Worm (Caenorhabditis elegans) whole organism, L4/young adult: ENCODE measurements around the gene Y50E8A.2.
"Not testable (repeated sequence)": the region's sequence is repeated elsewhere in the genome, so short reads cannot be mapped to it uniquely, and the experiment has no call there.

Experiments
- W03F9.2 ChIP-seq: fragments of 150-350 bp; optimal IDR thresholded peaks from 2 replicates; lab custom pipeline; 2014; ENCODE audit warnings: missing biosample characterization, missing genetic modification characterization
- dao-5 ChIP-seq: sonication (generic microtip); optimal IDR thresholded peaks from 2 replicates; lab custom pipeline; 2016; ENCODE audit warnings: missing genotype, missing genetic modification characterization, moderate library complexity, missing compliant biosample characterization
- him-1 ChIP-seq: sonication (generic microtip); optimal IDR thresholded peaks from 2 replicates; lab custom pipeline; 2016; ENCODE audit warnings: missing genotype, missing genetic modification reagents, missing genetic modification characterization, missing compliant biosample characterization

Gene Y50E8A.2

DNA sequence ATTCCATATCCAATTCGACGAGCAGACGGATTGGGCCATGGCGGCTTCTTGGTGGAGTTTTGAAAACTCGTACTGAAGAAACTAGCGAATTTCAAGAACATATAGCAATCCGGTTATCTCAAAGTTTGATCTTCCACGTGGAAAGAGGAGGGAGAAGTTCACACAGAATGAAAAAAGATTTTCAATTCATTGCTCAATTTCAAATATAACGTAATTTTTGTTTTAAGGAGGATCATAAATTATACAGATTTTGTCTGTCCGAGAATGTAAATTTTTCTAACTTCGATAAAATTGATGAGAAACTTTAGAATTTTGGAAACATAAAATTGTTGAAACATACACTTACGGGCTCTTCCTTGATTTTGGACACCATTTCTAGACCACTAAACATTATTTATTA, at the start of gene Y50E8A.2:
Y50E8A.2 (minus strand) TSS at position 101 of the 400 bp plus-strand sequence.
- TF ChIP-seq dao-5 (tag; lab: Kevin White, UChicago) (no peak), W03F9.2 (tag; lab: Kevin White, UChicago) (no peak), him-1 (tag; lab: Kevin White, UChicago) (no peak)

DNA sequence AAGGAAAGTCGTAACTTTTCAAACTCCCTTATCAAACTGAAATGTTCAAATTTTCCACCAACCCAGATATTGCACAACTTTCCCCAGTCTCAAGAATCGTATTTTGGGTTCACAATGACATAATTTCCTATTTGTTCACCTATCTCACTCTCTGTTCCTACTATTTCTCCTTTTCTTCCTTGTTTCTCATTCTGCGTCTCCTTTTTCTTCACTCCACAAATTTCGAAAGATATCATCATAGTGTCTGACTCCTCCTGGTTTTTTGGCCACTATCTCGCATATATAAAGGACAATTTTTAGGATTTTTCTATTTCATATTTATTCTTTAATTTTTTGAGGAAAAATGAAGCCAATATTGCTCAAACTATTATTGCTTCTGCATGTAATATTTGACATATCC, 44.4 kb upstream of the Y50E8A.2 start, which contains the start of gene haf-7:
haf-7 (plus strand) TSS at position 211 of the 400 bp plus-strand sequence.
- TF ChIP-seq dao-5 (tag; lab: Kevin White, UChicago) (no peak), W03F9.2 (tag; lab: Kevin White, UChicago) (no peak), him-1 (tag; lab: Kevin White, UChicago) (no peak)

ce11 chrV:14763582-14763981, 34.9 kb upstream of the Y50E8A.2 start:
- TF ChIP-seq him-1 (tag; lab: Kevin White, UChicago) (no peak), dao-5 (tag; lab: Kevin White, UChicago) (no peak), W03F9.2 (tag; lab: Kevin White, UChicago) (no peak)

DNA sequence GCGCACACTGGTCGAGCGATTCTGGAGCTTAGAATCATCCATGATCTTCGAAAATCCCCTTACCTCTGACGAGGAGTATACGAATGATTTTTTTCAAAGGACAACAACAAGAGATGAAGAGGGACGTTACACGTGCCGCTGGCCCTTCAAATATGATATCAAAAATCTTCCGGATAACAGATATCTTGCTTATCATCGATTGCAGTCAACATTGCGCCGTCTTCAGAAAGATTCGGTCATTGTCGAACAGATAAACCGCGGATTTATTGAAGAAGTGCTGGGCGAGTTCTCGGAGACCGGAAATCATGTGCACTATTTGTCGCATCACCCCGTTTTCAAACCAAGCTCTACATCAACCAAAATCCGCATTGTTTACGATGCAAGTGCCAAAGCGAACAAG, 33.9 kb upstream of the Y50E8A.2 start:
- TF ChIP-seq him-1 (tag; lab: Kevin White, UChicago) (no peak), dao-5 (tag; lab: Kevin White, UChicago) (no peak), W03F9.2 (tag; lab: Kevin White, UChicago) (no peak)

- not testable (repeated sequence) for TF ChIP-seq W03F9.2, him-1, dao-5 (tag; lab: Kevin White, UChicago)
These were observed 21.7 kb upstream of the Y50E8A.2 start, which contains the start of gene nspa-10 for ce11 chrV:14750357-14750756. Gene nspa-10 (minus strand): TSS chrV:14750457.

DNA sequence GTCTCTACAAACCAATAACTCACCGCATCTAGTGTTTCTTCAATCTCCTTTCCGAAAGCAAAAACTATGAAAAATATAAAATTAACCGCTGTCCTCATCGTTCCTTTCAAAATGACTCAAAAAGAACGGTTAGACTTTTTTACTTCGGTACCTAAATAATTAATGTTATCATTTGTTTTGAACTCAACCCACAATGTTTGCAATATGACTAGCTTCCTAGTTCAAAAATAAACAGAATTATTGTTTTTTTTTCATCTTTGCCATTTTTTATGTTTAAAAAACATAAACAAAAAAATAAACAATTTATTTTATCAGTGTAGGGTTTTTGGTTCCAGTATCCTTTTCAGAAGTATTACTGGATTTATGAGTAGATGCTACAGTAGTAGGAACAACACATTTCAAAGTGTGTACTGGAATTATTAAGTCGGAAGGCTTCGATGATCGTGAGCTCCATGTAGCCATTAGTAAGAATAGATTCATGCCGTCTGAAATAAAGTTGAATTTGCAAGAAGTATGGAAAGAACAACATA, 20.0 kb upstream of the Y50E8A.2 start, which contains the start of the genes lipl-8 and Y50E8A.22:
lipl-8 (minus strand) TSS at position 101 of the 530 bp plus-strand sequence.
Y50E8A.22 (minus strand) TSS at position 480 of the 530 bp plus-strand sequence.
- TF ChIP-seq him-1 (tag; lab: Kevin White, UChicago) (no peak), W03F9.2 (tag; lab: Kevin White, UChicago) (no peak), dao-5 (tag; lab: Kevin White, UChicago) (no peak)

DNA sequence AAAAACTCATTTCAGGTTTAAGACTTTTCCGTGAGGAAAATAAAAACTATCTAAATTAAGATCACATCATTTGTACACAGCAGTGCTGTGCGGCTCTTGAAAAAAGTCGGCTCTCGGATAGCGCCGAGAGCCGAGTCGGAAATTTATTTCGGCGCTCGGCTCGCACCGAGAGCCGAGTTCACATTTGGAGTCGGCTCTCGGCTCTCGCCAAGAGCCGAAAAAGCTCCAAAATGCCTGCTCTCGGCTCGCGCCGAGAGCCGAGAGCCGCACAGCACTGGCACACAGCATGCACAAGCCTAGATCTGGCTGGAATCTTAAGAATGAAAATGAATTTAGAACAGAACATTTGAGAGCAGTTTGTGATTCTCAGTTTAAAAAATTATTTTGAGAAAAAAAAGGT, 18.3 kb upstream of the Y50E8A.2 start:
- TF ChIP-seq dao-5 (tag; lab: Kevin White, UChicago) (no peak), W03F9.2 (tag; lab: Kevin White, UChicago) (no peak), him-1 (tag; lab: Kevin White, UChicago) (no peak)

DNA sequence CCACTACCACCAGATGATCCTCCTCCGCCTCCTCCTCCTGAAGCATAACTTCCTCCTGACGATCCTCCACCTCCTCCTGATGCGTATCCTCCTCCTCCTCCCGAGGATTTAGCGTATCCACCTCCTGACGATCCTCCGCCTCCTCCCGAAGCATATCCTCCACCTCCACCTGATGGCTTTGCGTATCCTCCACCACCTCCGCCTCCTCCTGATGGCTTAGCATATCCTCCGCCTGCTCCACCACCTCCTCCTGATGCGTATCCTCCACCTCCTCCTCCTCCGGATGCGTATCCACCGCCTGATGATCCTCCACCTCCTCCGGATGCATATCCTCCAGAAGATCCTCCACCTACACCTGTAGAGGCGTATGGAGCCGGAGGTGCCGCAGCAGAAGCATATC, 16.2 kb upstream of the Y50E8A.2 start:
- TF ChIP-seq dao-5 (tag; lab: Kevin White, UChicago) (no peak), him-1 (tag; lab: Kevin White, UChicago) (no peak), W03F9.2 (tag; lab: Kevin White, UChicago) (no peak)

ce11 chrV:14741233-14741632, 12.6 kb upstream of the Y50E8A.2 start, which contains the start of gene Y50E8A.6:
Gene Y50E8A.6 (minus strand): TSS chrV:14741333.
- TF ChIP-seq W03F9.2 (tag; lab: Kevin White, UChicago) = no peak
- TF ChIP-seq him-1 (tag; lab: Kevin White, UChicago) = no peak
- TF ChIP-seq dao-5 (tag; lab: Kevin White, UChicago) = no peak

- no peak for TF ChIP-seq dao-5 (tag; lab: Kevin White, UChicago)
- no peak for TF ChIP-seq him-1 (tag; lab: Kevin White, UChicago)
- no peak for TF ChIP-seq W03F9.2 (tag; lab: Kevin White, UChicago)
These were observed 8.2 kb upstream of the Y50E8A.2 start, which contains the start of gene Y50E8A.5 for ce11 chrV:14736851-14737250. Gene Y50E8A.5 (minus strand): TSS chrV:14736951.

DNA sequence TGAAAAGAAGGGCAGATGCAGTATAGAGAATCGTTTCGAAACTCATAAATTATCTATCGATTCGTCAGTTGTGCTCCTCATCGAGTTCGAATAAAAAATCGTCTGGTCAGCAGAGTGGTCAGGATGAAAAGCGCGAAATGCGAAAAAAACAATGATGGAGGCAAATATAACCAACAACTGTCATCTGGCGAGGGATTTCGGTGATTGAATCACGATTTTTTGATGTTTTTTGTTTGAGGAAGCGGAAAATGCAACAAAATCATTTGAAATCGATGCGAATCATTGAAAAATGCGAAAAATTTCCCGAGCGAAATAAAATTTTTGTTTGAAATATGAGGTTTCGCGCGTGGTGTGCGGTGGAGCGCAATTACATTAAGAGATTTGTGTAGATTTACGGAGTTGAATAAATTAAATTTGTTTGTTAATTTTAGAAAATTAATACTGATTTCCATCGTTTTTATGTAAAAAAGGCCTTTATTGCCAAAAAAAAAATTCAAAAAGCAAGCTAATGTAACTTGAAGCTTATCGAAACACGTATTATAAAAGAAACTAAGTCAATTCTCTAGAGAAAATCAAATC, 5.6 kb upstream of the Y50E8A.2 start, which contains the start of gene unc-61:
unc-61 (minus strand) TSS at position 51 of the 579 bp plus-strand sequence.
- TF ChIP-seq him-1 (tag; lab: Kevin White, UChicago) (no peak), dao-5 (tag; lab: Kevin White, UChicago) (no peak), W03F9.2 (tag; lab: Kevin White, UChicago) (no peak)

DNA sequence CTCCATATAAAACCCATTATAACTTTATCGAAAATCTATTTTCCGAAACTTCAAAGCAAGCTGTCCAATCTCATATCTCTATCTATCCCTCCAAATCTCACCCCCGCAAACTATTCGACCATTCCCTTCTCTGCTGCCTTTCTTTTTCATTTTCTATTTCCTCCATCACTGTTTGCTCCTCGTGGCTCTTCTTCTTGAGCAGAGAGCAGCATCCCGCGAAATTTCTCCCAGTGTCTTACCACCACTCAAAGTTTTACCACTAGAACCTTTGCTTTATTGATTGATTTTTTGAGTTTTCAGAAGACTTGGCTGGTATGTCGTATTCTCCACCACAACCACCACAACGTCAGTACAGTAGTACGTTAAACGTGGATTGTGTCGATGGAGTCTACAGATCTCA, 689 bp upstream of the Y50E8A.2 start, which contains the start of gene oig-3:
oig-3 (plus strand) TSS at position 301 of the 400 bp plus-strand sequence.
- TF ChIP-seq W03F9.2 (tag; lab: Kevin White, UChicago) (no peak), dao-5 (tag; lab: Kevin White, UChicago) (no peak), him-1 (tag; lab: Kevin White, UChicago) (no peak)

ce11 chrV:14726596-14726995, 2.1 kb downstream of the Y50E8A.2 start, which contains the start of gene Y50E8A.1:
Gene Y50E8A.1 (plus strand): TSS chrV:14726896.
- TF ChIP-seq him-1 (tag; lab: Kevin White, UChicago) = no peak
- no peak for TF ChIP-seq dao-5 (tag; lab: Kevin White, UChicago)
- no peak for TF ChIP-seq W03F9.2 (tag; lab: Kevin White, UChicago)
